Fruit fly (Drosophila melanogaster) whole organism, embryonic: Measurements from ENCODE around the gene Acp36DE.

ENCODE experiments used
- Adf1 ChIP-seq: fragments of 200-800 bp; sonication (Bioruptor generic); IDR thresholded peaks from 2 replicates; pipeline ENCODE4 v1.3.6; 2022; ENCODE audit warnings: missing biosample characterization, missing genetic modification characterization
- Aef1 ChIP-seq: fragments of 200-800 bp; sonication (Bioruptor generic); IDR thresholded peaks from 3 replicates; pipeline ENCODE4 v1.3.6; 2022; ENCODE audit warnings: missing biosample characterization, missing genetic modification characterization
- Atf3 ChIP-seq: fragments of 200-800 bp; sonication (Bioruptor generic); optimal IDR thresholded peaks from 3 replicates; lab custom pipeline; 2016; ENCODE audit warnings: missing biosample characterization, missing genetic modification characterization
- B-H2 ChIP-seq: fragments of 200-800 bp; sonication (Bioruptor generic); optimal IDR thresholded peaks from 2 replicates; lab custom pipeline; 2018; ENCODE audit warnings: missing biosample characterization, mild to moderate bottlenecking, missing genetic modification characterization
- Bgb ChIP-seq: fragments of 200-800 bp; sonication (Bioruptor generic); IDR thresholded peaks from 2 replicates; pipeline ENCODE4 v1.3.6; 2022; ENCODE audit warnings: missing biosample characterization, missing genetic modification characterization; ENCODE audit not compliant: partially characterized antibody
- BtbVII ChIP-seq: fragments of 200-800 bp; sonication (Bioruptor generic); optimal IDR thresholded peaks from 3 replicates; lab custom pipeline; 2017; ENCODE audit warnings: missing biosample characterization, mild to moderate bottlenecking, missing genetic modification characterization
- CG10267 ChIP-seq: fragments of 200-800 bp; sonication (Bioruptor generic); optimal IDR thresholded peaks from 2 replicates; lab custom pipeline; 2018; ENCODE audit warnings: missing biosample characterization, mild to moderate bottlenecking, missing genetic modification characterization, moderate library complexity
- CG10431 ChIP-seq: fragments of 200-800 bp; sonication (Bioruptor generic); optimal IDR thresholded peaks from 3 replicates; lab custom pipeline; 2018; ENCODE audit warnings: missing biosample characterization, mild to moderate bottlenecking, missing genetic modification characterization
- CG10543 ChIP-seq: fragments of 200-800 bp; sonication (Bioruptor generic); optimal IDR thresholded peaks from 3 replicates; lab custom pipeline; 2017; ENCODE audit warnings: missing biosample characterization, mild to moderate bottlenecking, missing genetic modification characterization, moderate library complexity
- CG1233 ChIP-seq: fragments of 200-800 bp; sonication (Bioruptor generic); optimal IDR thresholded peaks from 4 replicates; lab custom pipeline; 2018; ENCODE audit warnings: missing biosample characterization, mild to moderate bottlenecking, missing genetic modification characterization
- CG13775 ChIP-seq: fragments of 200-800 bp; sonication (Bioruptor generic); optimal IDR thresholded peaks from 3 replicates; lab custom pipeline; 2017; ENCODE audit warnings: missing biosample characterization, mild to moderate bottlenecking, missing genetic modification characterization
- CG15011 ChIP-seq: fragments of 200-800 bp; sonication (Bioruptor generic); optimal IDR thresholded peaks from 3 replicates; lab custom pipeline; 2018; ENCODE audit warnings: missing biosample characterization, mild to moderate bottlenecking, missing genetic modification characterization
- CG16779 ChIP-seq: fragments of 200-800 bp; sonication (Bioruptor generic); IDR thresholded peaks from 2 replicates; pipeline ENCODE4 v1.3.6; 2022; ENCODE audit warnings: missing biosample characterization, missing genetic modification characterization
- CG18764 ChIP-seq: fragments of 200-800 bp; sonication (Bioruptor generic); optimal IDR thresholded peaks from 3 replicates; lab custom pipeline; 2016; ENCODE audit warnings: missing biosample characterization, missing genetic modification characterization
- CG2875 ChIP-seq: fragments of 200-800 bp; sonication (Bioruptor generic); optimal IDR thresholded peaks from 2 replicates; lab custom pipeline; 2017; ENCODE audit warnings: missing biosample characterization, mild to moderate bottlenecking, missing genetic modification characterization, missing genetic modification reagents
- CG31224 ChIP-seq: fragments of 200-800 bp; sonication (Bioruptor generic); IDR thresholded peaks from 2 replicates; pipeline ENCODE4 v1.3.6; 2022; ENCODE audit warnings: missing biosample characterization, missing genetic modification characterization
- CG4404 ChIP-seq: fragments of 200-800 bp; sonication (Bioruptor generic); IDR thresholded peaks from 2 replicates; pipeline ENCODE4 v1.3.6; 2022; ENCODE audit warnings: missing biosample characterization, missing genetic modification characterization
- CG4820 ChIP-seq: fragments of 200-800 bp; sonication (Bioruptor generic); optimal IDR thresholded peaks from 3 replicates; lab custom pipeline; 2016; ENCODE audit warnings: missing biosample characterization, missing genetic modification characterization
- CG6813 ChIP-seq: fragments of 200-800 bp; sonication (Bioruptor generic); optimal IDR thresholded peaks from 2 replicates; lab custom pipeline; 2017; ENCODE audit warnings: missing biosample characterization, missing genetic modification characterization, mild to moderate bottlenecking, moderate library complexity, missing genetic modification reagents
- CG8089 ChIP-seq: fragments of 200-800 bp; sonication (Bioruptor generic); optimal IDR thresholded peaks from 3 replicates; lab custom pipeline; 2016; ENCODE audit warnings: missing biosample characterization, missing genetic modification characterization
- GATAe ChIP-seq: fragments of 200-800 bp; sonication (Bioruptor generic); conservative IDR thresholded peaks from 2 replicates; pipeline ENCODE4 v1.3.6; 2022; ENCODE audit warnings: missing biosample characterization, missing genetic modification characterization
- Hmr ChIP-seq: fragments of 200-800 bp; sonication (Bioruptor generic); optimal IDR thresholded peaks from 3 replicates; lab custom pipeline; 2017; ENCODE audit warnings: mild to moderate bottlenecking, missing biosample characterization, missing genetic modification reagents, missing genetic modification characterization
- Hmx ChIP-seq: fragments of 200-800 bp; sonication (Bioruptor generic); optimal IDR thresholded peaks from 2 replicates; lab custom pipeline; 2016; ENCODE audit warnings: missing biosample characterization, missing genetic modification characterization
- MESR4 ChIP-seq: fragments of 200-800 bp; sonication (Bioruptor generic); optimal IDR thresholded peaks from 2 replicates; lab custom pipeline; 2018; ENCODE audit warnings: missing biosample characterization, mild to moderate bottlenecking, missing genetic modification characterization, moderate library complexity
- MTF-1 ChIP-seq: fragments of 200-800 bp; sonication (Bioruptor generic); optimal IDR thresholded peaks from 2 replicates; lab custom pipeline; 2018; ENCODE audit warnings: missing biosample characterization, mild to moderate bottlenecking, missing genetic modification characterization, borderline replicate concordance
- NK7.1 ChIP-seq: fragments of 200-800 bp; sonication (Bioruptor generic); optimal IDR thresholded peaks from 3 replicates; lab custom pipeline; 2016; ENCODE audit warnings: missing biosample characterization, missing genetic modification characterization
- Xrp1 ChIP-seq: fragments of 200-800 bp; sonication (Bioruptor generic); IDR thresholded peaks from 2 replicates; pipeline ENCODE4 v1.3.6; 2022; ENCODE audit warnings: missing biosample characterization, missing genetic modification characterization
- al ChIP-seq: fragments of 200-800 bp; sonication (Bioruptor generic); IDR thresholded peaks from 2 replicates; pipeline ENCODE4 v1.3.6; 2022; ENCODE audit warnings: missing biosample characterization, missing genetic modification characterization
- ara ChIP-seq: fragments of 200-800 bp; sonication (Bioruptor generic); IDR thresholded peaks from 2 replicates; pipeline ENCODE4 v1.3.6; 2022; ENCODE audit warnings: missing biosample characterization, missing genetic modification characterization
- bsh ChIP-seq, 2 experiments: fragments of 200-800 bp; sonication (Bioruptor generic); optimal IDR thresholded peaks; 2 replicates each; lab custom pipeline; 2017 to 2018; ENCODE audit warnings: mild to moderate bottlenecking in 2 of 2, missing biosample characterization in 2 of 2, missing genetic modification characterization in 2 of 2, moderate library complexity in 1 of 2
- cg ChIP-seq: fragments of 200-800 bp; sonication (Bioruptor generic); optimal IDR thresholded peaks from 3 replicates; lab custom pipeline; 2019; ENCODE audit warnings: missing biosample characterization, mild to moderate bottlenecking, missing genetic modification characterization, moderate library complexity
- dimm ChIP-seq: fragments of 200-800 bp; sonication (Bioruptor generic); IDR thresholded peaks from 2 replicates; pipeline ENCODE4 v1.3.6; 2022; ENCODE audit warnings: missing biosample characterization, missing genetic modification characterization
- emc ChIP-seq: fragments of 200-800 bp; sonication (Bioruptor generic); optimal IDR thresholded peaks from 2 replicates; lab custom pipeline; 2016; ENCODE audit warnings: missing biosample characterization, missing genetic modification characterization
- ewg ChIP-seq: fragments of 200-800 bp; sonication (Bioruptor generic); optimal IDR thresholded peaks from 3 replicates; lab custom pipeline; 2017; ENCODE audit warnings: mild to moderate bottlenecking, missing biosample characterization, missing genetic modification reagents, missing genetic modification characterization
- fd96Cb ChIP-seq: fragments of 200-800 bp; sonication (Bioruptor generic); optimal IDR thresholded peaks from 2 replicates; lab custom pipeline; 2018; ENCODE audit warnings: missing biosample characterization, mild to moderate bottlenecking, missing genetic modification characterization, moderate library complexity
- ftz-f1 ChIP-seq: fragments of 200-800 bp; sonication (Bioruptor generic); optimal IDR thresholded peaks from 2 replicates; lab custom pipeline; 2016; ENCODE audit warnings: missing biosample characterization, missing genetic modification characterization
- grau ChIP-seq: fragments of 200-800 bp; optimal IDR thresholded peaks from 3 replicates; lab custom pipeline; 2019; ENCODE audit warnings: missing biosample characterization, mild to moderate bottlenecking, missing genetic modification characterization, moderate library complexity
- gsb ChIP-seq: fragments of 200-800 bp; sonication (Bioruptor generic); IDR thresholded peaks from 2 replicates; pipeline ENCODE4 v1.3.6; 2022; ENCODE audit warnings: missing biosample characterization, missing genetic modification characterization
- gsb-n ChIP-seq: fragments of 200-800 bp; sonication (Bioruptor generic); optimal IDR thresholded peaks from 3 replicates; lab custom pipeline; 2018; ENCODE audit warnings: missing biosample characterization, mild to moderate bottlenecking, missing genetic modification characterization
- hkb ChIP-seq, 2 experiments: fragments of 200-800 bp in 1 of 2; fragments of >200 bp in 1 of 2; sonication (Bioruptor generic) in 1 of 2; IDR thresholded peaks in 1 of 2; optimal IDR thresholded peaks in 1 of 2; 2 replicates each; pipeline versions ENCODE4 v1.3.6 to Lab custom; 2017 to 2022; ENCODE audit warnings: missing biosample characterization in 1 of 2, missing genetic modification characterization in 1 of 2
- inv ChIP-seq: fragments of 200-800 bp; sonication (Bioruptor generic); IDR thresholded peaks from 2 replicates; pipeline ENCODE4 v1.3.6; 2022; ENCODE audit warnings: missing biosample characterization, missing genetic modification characterization; ENCODE audit not compliant: partially characterized antibody
- jumu ChIP-seq: fragments of 200-800 bp; sonication (Bioruptor generic); optimal IDR thresholded peaks from 3 replicates; lab custom pipeline; 2016; ENCODE audit warnings: missing biosample characterization, missing genetic modification characterization
- kni ChIP-seq: fragments of 200-800 bp; sonication (Bioruptor generic); optimal IDR thresholded peaks from 3 replicates; lab custom pipeline; 2017; ENCODE audit warnings: mild to moderate bottlenecking, missing biosample characterization, missing genetic modification reagents, missing genetic modification characterization
- nerfin-1 ChIP-seq: fragments of 200-800 bp; sonication (Bioruptor generic); optimal IDR thresholded peaks from 3 replicates; lab custom pipeline; 2019; ENCODE audit warnings: missing biosample characterization, mild to moderate bottlenecking, missing genetic modification characterization, moderate library complexity
- pb ChIP-seq: fragments of 200-800 bp; sonication (Bioruptor generic); optimal IDR thresholded peaks from 3 replicates; lab custom pipeline; 2016; ENCODE audit warnings: missing biosample characterization, missing genetic modification characterization
- stwl ChIP-seq: fragments of 200-800 bp; sonication (Bioruptor generic); optimal IDR thresholded peaks from 3 replicates; lab custom pipeline; 2018; ENCODE audit warnings: missing biosample characterization, mild to moderate bottlenecking, missing genetic modification characterization, moderate library complexity
- toy ChIP-seq: fragments of 200-800 bp; sonication (Bioruptor generic); IDR thresholded peaks from 2 replicates; pipeline ENCODE4 v1.3.6; 2022; ENCODE audit warnings: missing biosample characterization, missing genetic modification characterization
- ttk ChIP-seq: fragments of 200-800 bp; sonication (Bioruptor generic); IDR thresholded peaks from 2 replicates; pipeline ENCODE4 v2.1.2; 2022; ENCODE audit warnings: missing biosample characterization, missing genetic modification characterization
- wdn ChIP-seq: fragments of 200-800 bp; sonication (Bioruptor generic); IDR thresholded peaks from 2 replicates; pipeline ENCODE4 v1.3.6; 2022; ENCODE audit warnings: missing biosample characterization, missing genetic modification characterization
- yki ChIP-seq: fragments of >200 bp; optimal IDR thresholded peaks from 3 replicates; lab custom pipeline; 2018
- zf30C ChIP-seq: fragments of 200-800 bp; sonication (Bioruptor generic); optimal IDR thresholded peaks from 3 replicates; lab custom pipeline; 2018; ENCODE audit warnings: missing biosample characterization, mild to moderate bottlenecking, missing genetic modification characterization

The Acp36DE gene

DNA sequence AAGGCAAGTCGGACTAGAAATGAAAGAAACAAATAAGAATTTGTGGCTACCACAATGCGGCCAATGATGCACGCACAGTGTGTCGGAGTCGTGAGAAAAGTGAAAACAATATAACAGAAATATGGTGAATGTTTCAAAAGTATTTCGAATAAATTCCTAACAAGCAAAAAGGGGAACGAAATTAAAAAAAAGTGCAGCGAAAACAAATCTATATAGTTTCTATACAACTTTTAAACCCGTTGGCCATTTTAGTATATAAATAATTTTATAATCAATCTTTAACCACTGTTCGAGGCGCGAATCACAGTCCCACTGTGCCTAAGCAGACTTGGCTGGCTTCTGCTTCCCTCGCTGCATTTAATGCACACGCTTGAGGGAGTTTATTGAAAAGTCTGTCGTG is 13.6 kb downstream of the Acp36DE start (continued):
- TF ChIP-seq hkb (optimal IDR thresholded peaks at IDR 0.05; lab: Kevin White, UChicago) (no peak), hkb (GFP tag; IDR thresholded peaks at IDR 0.05; lab: Robert Waterston, UW) (peak; percentile 52; the same call in 1 of the 2 replicates), Hmr (GFP tag; lab: Kevin White, UChicago) (peak; percentile 1), NK7.1 (no peak), CG15011 (GFP tag; lab: Kevin White, UChicago) (no peak), inv (GFP tag; lab: Robert Waterston, UW) (no peak), Atf3 (GFP tag; lab: Kevin White, UChicago) (no peak), CG13775 (peak; percentile 18), toy (GFP tag; lab: Robert Waterston, UW) (no peak), stwl (tag; lab: Kevin White, UChicago) (no peak), MTF-1 (GFP tag; lab: Kevin White, UChicago) (no peak), CG18764 (GFP tag; lab: Kevin White, UChicago) (no peak), ftz-f1 (GFP tag; lab: Kevin White, UChicago) (no peak), cg (GFP tag; lab: Kevin White, UChicago) (no peak), al (GFP tag; lab: Robert Waterston, UW) (no peak), MESR4 (no peak), CG4404 (GFP tag; lab: Robert Waterston, UW) (no peak), CG16779 (GFP tag; lab: Robert Waterston, UW) (no peak), jumu (GFP tag; lab: Kevin White, UChicago) (no peak), Hmx (no peak), zf30C (GFP tag; lab: Kevin White, UChicago) (no peak), kni (GFP tag; lab: Kevin White, UChicago) (no peak), nerfin-1 (tag; lab: Kevin White, UChicago) (peak; percentile 15), gsb-n (peak; percentile 48), Xrp1 (peak; percentile 69), gsb (no peak), CG31224 (GFP tag; lab: Robert Waterston, UW) (no peak), GATAe (GFP tag; lab: Robert Waterston, UW) (no peak), fd96Cb (tag; lab: Kevin White, UChicago) (peak; percentile 41), CG2875 (GFP tag; lab: Kevin White, UChicago) (peak; percentile 43), BtbVII (GFP tag; lab: Kevin White, UChicago) (no peak), ara (GFP tag; lab: Robert Waterston, UW) (no peak), CG4820 (peak; percentile 50), Aef1 (GFP tag; lab: Robert Waterston, UW) (no peak), Bgb (GFP tag; lab: Robert Waterston, UW) (no peak), yki (lab: Kevin White, UChicago) (no peak), dimm (GFP tag; lab: Robert Waterston, UW) (no peak), ewg (GFP tag; lab: Kevin White, UChicago) (peak; percentile 40), CG8089 (GFP tag; lab: Kevin White, UChicago) (no peak), CG10431 (peak; percentile 20), CG10267 (tag; lab: Kevin White, UChicago) (peak; percentile 36), CG6813 (GFP tag; lab: Kevin White, UChicago) (no peak), grau (peak; percentile 28), emc (no peak), pb (no peak), CG10543 (GFP tag; lab: Kevin White, UChicago) (no peak), B-H2 (GFP tag; lab: Kevin White, UChicago) (no peak), CG1233 (GFP tag; lab: Kevin White, UChicago) (no peak), bsh (GFP tag; optimal IDR thresholded peaks at IDR 0.05; lab: Kevin White, UChicago) (peak; percentile 67 to 72), Adf1 (GFP tag; lab: Robert Waterston, UW) (no peak), wdn (GFP tag; lab: Robert Waterston, UW) (no peak), ttk (GFP tag; lab: Robert Waterston, UW) (no peak)
